Worm (Caenorhabditis elegans): ENCODE measurements around the gene paqr-2.
A peak's percentile ranks its signal among the peaks of the same experiment; 100 is the strongest.

DNA sequence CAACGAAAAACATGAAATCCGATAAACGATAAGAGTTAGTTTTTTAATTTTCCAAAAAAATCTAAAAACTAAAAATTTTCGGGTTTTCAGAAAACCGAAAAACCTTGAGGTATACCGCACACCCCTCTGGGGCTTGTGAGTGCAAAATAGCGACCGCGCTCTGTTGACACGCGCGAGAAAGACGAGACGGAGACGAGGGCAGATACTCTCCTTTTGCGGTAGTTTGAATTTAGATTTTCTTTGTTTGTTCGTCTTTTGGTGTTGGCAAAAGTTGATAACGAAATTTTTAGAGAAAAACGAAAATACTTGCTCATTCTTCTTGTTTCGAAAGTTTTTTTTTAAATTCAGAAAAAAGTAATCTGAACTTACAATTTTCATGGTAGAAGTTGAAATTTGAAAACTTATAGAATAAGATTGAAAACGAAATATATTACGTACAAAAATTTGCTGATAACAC lies 25.9 kb upstream of the paqr-2 start, which contains the start of the genes W03A5.2 and Y32H12A.8:
- TF ChIP-seq sptf-1 (tag; optimal IDR thresholded peaks at IDR 0.05) (no peak), lsy-2 (tag; optimal IDR thresholded peaks at IDR 0.05) (peak; percentile 68), pha-4 (tag; optimal IDR thresholded peaks at IDR 0.05) (peak; percentile 24), mls-2 (tag; optimal IDR thresholded peaks at IDR 0.05) (no peak), sem-2 (GFP tag; optimal IDR thresholded peaks at IDR 0.05) (no peak), nhr-28 (tag; optimal IDR thresholded peaks at IDR 0.05) (no peak), nhr-76 (tag; optimal IDR thresholded peaks at IDR 0.05) (no peak), mab-5 (tag; optimal IDR thresholded peaks at IDR 0.05) (no peak)

Data from whole organism, mixed stage, embryonic.